Worm (Caenorhabditis elegans) whole organism, young adult: ENCODE measurements around the gene fbxb-103.

Experiments
- B0019.2 ChIP-seq: fragments of 200-800 bp; sonication (Bioruptor generic); conservative IDR thresholded peaks from 2 replicates; pipeline ENCODE4 v1.3.6; 2022; ENCODE audit warnings: missing genetic modification reagents, missing genetic modification characterization, missing compliant biosample characterization
- F23B12.7 ChIP-seq: sonication (generic microtip); optimal IDR thresholded peaks from 2 replicates; lab custom pipeline; 2017; ENCODE audit warnings: missing genetic modification characterization, mild to moderate bottlenecking, missing compliant biosample characterization, antibody characterized with exemption, moderate library complexity; ENCODE audit not compliant: insufficient read depth
- F33H1.4 ChIP-seq: fragments of 200-800 bp; sonication (Bioruptor generic); IDR thresholded peaks from 2 replicates; pipeline ENCODE4 v1.3.6; 2022; ENCODE audit warnings: missing genetic modification reagents, missing genetic modification characterization, missing compliant biosample characterization
- F52B5.7 ChIP-seq: sonication (generic microtip); optimal IDR thresholded peaks from 2 replicates; lab custom pipeline; 2016; ENCODE audit warnings: mild to moderate bottlenecking, missing genetic modification characterization, missing compliant biosample characterization
- K12H6.12 ChIP-seq: fragments of 200-800 bp; sonication (Bioruptor generic); optimal IDR thresholded peaks from 2 replicates; lab custom pipeline; 2018; ENCODE audit warnings: mild to moderate bottlenecking, missing genetic modification characterization, missing compliant biosample characterization
- T07F8.4 ChIP-seq: sonication (generic microtip); optimal IDR thresholded peaks from 2 replicates; lab custom pipeline; 2016; ENCODE audit warnings: mild to moderate bottlenecking, missing genetic modification characterization, moderate library complexity, missing compliant biosample characterization
- cebp-1 ChIP-seq, 2 experiments: fragments of 200-800 bp in 1 of 2; sonication (Bioruptor generic) in 1 of 2; sonication (generic microtip) in 1 of 2; IDR thresholded peaks in 1 of 2; optimal IDR thresholded peaks in 1 of 2; 2 replicates each; pipeline versions ENCODE4 v1.3.6 to Lab custom; 2017 to 2022; ENCODE audit warnings: missing compliant biosample characterization in 2 of 2, missing genetic modification characterization in 2 of 2, mild to moderate bottlenecking in 1 of 2, missing genetic modification reagents in 1 of 2, moderate library complexity in 1 of 2
- hlh-12 ChIP-seq: sonication (generic microtip); optimal IDR thresholded peaks from 2 replicates; lab custom pipeline; 2016; ENCODE audit warnings: missing genetic modification characterization, missing compliant biosample characterization
- hsf-1 ChIP-seq: fragments of 200-800 bp; sonication (Bioruptor generic); IDR thresholded peaks from 2 replicates; pipeline ENCODE4 v1.3.6; 2022; ENCODE audit warnings: missing genetic modification reagents, missing genetic modification characterization, missing compliant biosample characterization
- lin-26 ChIP-seq: fragments of 200-800 bp; sonication (Bioruptor generic); IDR thresholded peaks from 2 replicates; pipeline ENCODE4 v1.3.6; 2022; ENCODE audit warnings: missing genetic modification reagents, missing genetic modification characterization, missing compliant biosample characterization
- lsy-27 ChIP-seq: sonication (generic microtip); optimal IDR thresholded peaks from 2 replicates; lab custom pipeline; 2017; ENCODE audit warnings: missing genetic modification characterization, mild to moderate bottlenecking, missing compliant biosample characterization, antibody characterized with exemption, missing genotype, borderline replicate concordance; ENCODE audit not compliant: insufficient read depth
- madf-10 ChIP-seq: sonication (generic microtip); optimal IDR thresholded peaks from 2 replicates; lab custom pipeline; 2016; ENCODE audit warnings: mild to moderate bottlenecking, missing genetic modification characterization, missing compliant biosample characterization
- nfyb-1 ChIP-seq: fragments of 200-800 bp; sonication (Bioruptor generic); IDR thresholded peaks from 2 replicates; pipeline ENCODE4 v1.3.6; 2022; ENCODE audit warnings: missing genetic modification reagents, missing genetic modification characterization, missing compliant biosample characterization
- nhr-80 ChIP-seq: sonication (generic microtip); optimal IDR thresholded peaks from 2 replicates; lab custom pipeline; 2016; ENCODE audit warnings: missing genetic modification characterization, missing compliant biosample characterization
- pbrm-1 ChIP-seq: fragments of 200-800 bp; sonication (Bioruptor generic); IDR thresholded peaks from 2 replicates; pipeline ENCODE4 v1.3.6; 2022; ENCODE audit warnings: missing genetic modification reagents, missing genetic modification characterization, missing compliant biosample characterization
- rpc-1 ChIP-seq, 2 experiments: fragments of 150-350 bp in 1 of 2; sonication (generic microtip) in 1 of 2; optimal IDR thresholded peaks; 2 replicates each; lab custom pipeline; 2014 to 2018; ENCODE audit warnings: missing biosample characterization in 1 of 2, missing genetic modification characterization in 1 of 2, missing genetic modification reagents in 1 of 2, missing genotype in 1 of 2
- sea-2 ChIP-seq: fragments of 200-800 bp; sonication (Bioruptor generic); IDR thresholded peaks from 2 replicates; pipeline ENCODE4 v1.3.6; 2022; ENCODE audit warnings: missing genetic modification characterization, missing compliant biosample characterization
- somi-1 ChIP-seq: fragments of 200-800 bp; sonication (Bioruptor generic); optimal IDR thresholded peaks from 2 replicates; lab custom pipeline; 2018; ENCODE audit warnings: mild to moderate bottlenecking, missing genetic modification characterization, missing compliant biosample characterization
- zfh-2 ChIP-seq: fragments of 200-800 bp; sonication (Bioruptor generic); conservative IDR thresholded peaks from 2 replicates; pipeline ENCODE4 v1.3.6; 2022; ENCODE audit warnings: missing genetic modification reagents, missing genetic modification characterization, missing compliant biosample characterization
- zim-3 ChIP-seq: sonication (generic microtip); optimal IDR thresholded peaks from 2 replicates; lab custom pipeline; 2017; ENCODE audit warnings: mild to moderate bottlenecking, missing genetic modification characterization, moderate library complexity, missing compliant biosample characterization
- ztf-22 ChIP-seq: fragments of 200-800 bp; sonication (Bioruptor generic); optimal IDR thresholded peaks from 2 replicates; lab custom pipeline; 2018; ENCODE audit warnings: mild to moderate bottlenecking, missing genetic modification characterization, moderate library complexity, missing compliant biosample characterization

fbxb-103 gene

ce11 chrII:3952368-3952767, 45.4 kb downstream of the fbxb-103 start:
- TF ChIP-seq zfh-2 (0 out of 2 replicates have a peak, but pooled peaks have one; percentile 26), T07F8.4 (tag; lab: Kevin White, UChicago) (no peak), pbrm-1 (GFP tag; lab: Robert Waterston, UW) (no peak)

- TF ChIP-seq ztf-22 (GFP tag; lab: Kevin White, UChicago) = no peak
- no peak for TF ChIP-seq cebp-1 (GFP tag; IDR thresholded peaks at IDR 0.05; lab: Robert Waterston, UW)
- TF ChIP-seq cebp-1 (tag; optimal IDR thresholded peaks at IDR 0.05; lab: Kevin White, UChicago) = peak; percentile 3
These were observed 46.0 kb downstream of the fbxb-103 start for ce11 chrII:3952967-3953366.

DNA sequence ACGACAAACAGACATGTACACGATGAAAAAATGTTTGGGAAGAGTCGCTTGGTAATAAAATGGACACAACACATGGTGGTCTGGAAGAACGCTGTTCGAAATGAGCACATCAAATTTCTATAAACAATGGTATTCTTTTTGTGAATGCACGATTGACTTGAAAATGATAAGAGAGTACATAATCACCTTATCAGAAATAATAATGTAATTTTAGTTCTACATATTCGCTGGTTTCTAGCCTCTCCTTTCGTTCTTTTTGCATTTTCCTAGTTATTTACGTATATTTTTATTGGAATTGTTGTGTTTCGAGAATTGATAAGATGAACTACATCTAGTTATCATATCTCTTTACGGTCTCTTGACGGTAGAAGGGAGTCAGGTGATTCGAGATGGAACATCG, 47.1 kb downstream of the fbxb-103 start:
- TF ChIP-seq nhr-80 (tag; lab: Kevin White, UChicago) (peak; percentile 46), K12H6.12 (tag; lab: Kevin White, UChicago) (no peak)

ce11 chrII:3954838-3955237, 47.9 kb downstream of the fbxb-103 start:
- no peak for TF ChIP-seq lsy-27
- TF ChIP-seq cebp-1 (GFP tag; IDR thresholded peaks at IDR 0.05; lab: Robert Waterston, UW) = no peak
- TF ChIP-seq cebp-1 (tag; optimal IDR thresholded peaks at IDR 0.05; lab: Kevin White, UChicago) = peak; percentile 4

DNA sequence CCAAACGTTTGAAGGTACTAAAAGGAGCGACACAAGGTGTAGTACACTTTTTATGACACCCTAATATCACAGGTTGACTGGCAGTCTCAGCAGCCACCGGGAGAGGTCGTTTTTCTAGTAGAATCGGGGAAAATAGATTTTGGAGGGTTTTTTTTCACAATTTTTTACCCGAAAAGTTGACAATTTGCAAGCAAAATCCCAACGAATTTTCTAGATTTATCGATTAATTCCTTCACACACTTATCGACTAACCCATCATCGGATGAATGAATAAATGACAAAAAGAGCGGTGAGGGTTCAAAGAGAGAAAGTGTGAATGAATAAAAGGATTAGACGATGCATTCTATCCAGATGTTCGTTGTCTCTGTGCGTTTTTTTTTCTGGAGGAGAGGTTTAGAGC, 49.0 kb downstream of the fbxb-103 start:
- no peak for TF ChIP-seq B0019.2 (GFP tag; lab: Robert Waterston, UW)
- TF ChIP-seq F23B12.7 (tag; lab: Kevin White, UChicago) = no peak
- TF ChIP-seq, all 124 proteins: peak for 0

- TF ChIP-seq B0019.2 (GFP tag; lab: Robert Waterston, UW) = no peak
- peak; percentile 51 for TF ChIP-seq somi-1 (GFP tag; lab: Kevin White, UChicago)
- TF ChIP-seq, all 124 proteins: peak for 1
These were observed 49.8 kb downstream of the fbxb-103 start for ce11 chrII:3956744-3957143.

- TF ChIP-seq hlh-12 (tag; lab: Kevin White, UChicago) (no peak), rpc-1 (optimal IDR thresholded peaks at IDR 0.05; lab: Kevin White, UChicago) (no peak), rpc-1 (tag; optimal IDR thresholded peaks at IDR 0.05; lab: Kevin White, UChicago) (no peak), madf-10 (tag; lab: Kevin White, UChicago) (no peak), lin-26 (GFP tag; lab: Robert Waterston, UW) (no peak), F52B5.7 (tag; lab: Kevin White, UChicago) (no peak), nfyb-1 (0 out of 2 replicates have a peak, but pooled peaks have one; percentile 17), zim-3 (tag; lab: Kevin White, UChicago) (no peak), hsf-1 (GFP tag; lab: Robert Waterston, UW) (no peak), sea-2 (GFP tag; lab: Robert Waterston, UW) (peak; percentile 52; the same call in 1 of the 2 replicates), F33H1.4 (GFP tag; lab: Robert Waterston, UW) (no peak)
These were observed 50.7 kb downstream of the fbxb-103 start for ce11 chrII:3957455-3958212.
